Worm (Caenorhabditis elegans) whole organism, L3 larva: ENCODE measurements around the gene frpr-16.
"Not testable (repeated sequence)": the region's sequence is repeated elsewhere in the genome, so short reads cannot be mapped to it uniquely, and the experiment has no call there.

Source experiments
- ZK546.5 ChIP-seq: sonication (generic microtip); optimal IDR thresholded peaks from 2 replicates; lab custom pipeline; 2017; ENCODE audit warnings: missing biosample characterization, missing genetic modification characterization
- aly-2 ChIP-seq: fragments of 150-350 bp; optimal IDR thresholded peaks from 2 replicates; lab custom pipeline; 2014; ENCODE audit warnings: missing biosample characterization, missing genetic modification characterization
- ceh-16 ChIP-seq: sonication (generic microtip); optimal IDR thresholded peaks from 2 replicates; lab custom pipeline; 2017; ENCODE audit warnings: missing biosample characterization, missing genetic modification characterization
- ceh-28 ChIP-seq: fragments of 150-350 bp; optimal IDR thresholded peaks from 2 replicates; lab custom pipeline; 2014; ENCODE audit warnings: missing biosample characterization, missing genetic modification reagents, missing genetic modification characterization
- ceh-82 ChIP-seq: fragments of 150-350 bp; optimal IDR thresholded peaks from 2 replicates; lab custom pipeline; 2014; ENCODE audit warnings: missing biosample characterization, missing genetic modification characterization
- daf-12 ChIP-seq: fragments of 150-350 bp; optimal IDR thresholded peaks from 2 replicates; lab custom pipeline; 2014; ENCODE audit warnings: missing biosample characterization, missing genetic modification reagents, missing genetic modification characterization
- egl-5 ChIP-seq: fragments of 150-350 bp; optimal IDR thresholded peaks from 2 replicates; lab custom pipeline; 2017; ENCODE audit warnings: missing biosample characterization, missing genetic modification reagents, missing genetic modification characterization, inconsistent platforms
- elt-1 ChIP-seq: fragments of 150-350 bp; optimal IDR thresholded peaks from 2 replicates; lab custom pipeline; 2014; ENCODE audit warnings: missing biosample characterization, missing genetic modification characterization
- elt-2 ChIP-seq: sonication (generic microtip); optimal IDR thresholded peaks from 2 replicates; lab custom pipeline; 2016; ENCODE audit warnings: missing genetic modification reagents, mild to moderate bottlenecking, missing genetic modification characterization, missing compliant biosample characterization
- eor-1 ChIP-seq, 2 experiments: fragments of 150-350 bp; optimal IDR thresholded peaks; 2 replicates each; lab custom pipeline; 2014 to 2018; ENCODE audit warnings: missing biosample characterization in 2 of 2, missing genetic modification characterization in 2 of 2
- fkh-10 ChIP-seq: sonication (generic microtip); optimal IDR thresholded peaks from 2 replicates; lab custom pipeline; 2017; ENCODE audit warnings: missing biosample characterization, missing genetic modification reagents, missing genetic modification characterization
- fkh-2 ChIP-seq: fragments of 150-350 bp; optimal IDR thresholded peaks from 2 replicates; lab custom pipeline; 2014; ENCODE audit warnings: missing biosample characterization, missing genetic modification reagents, missing genetic modification characterization
- fos-1 ChIP-seq: fragments of 150-350 bp; optimal IDR thresholded peaks from 2 replicates; lab custom pipeline; 2014; ENCODE audit warnings: missing biosample characterization, missing genetic modification characterization
- hmg-11 ChIP-seq: sonication (generic microtip); optimal IDR thresholded peaks from 2 replicates; lab custom pipeline; 2016; ENCODE audit warnings: missing genetic modification characterization, missing compliant biosample characterization
- jun-1 ChIP-seq: fragments of 150-350 bp; optimal IDR thresholded peaks from 2 replicates; lab custom pipeline; 2014; ENCODE audit warnings: missing biosample characterization, missing genetic modification reagents, missing genetic modification characterization
- lin-15B ChIP-seq: fragments of 150-350 bp; optimal IDR thresholded peaks from 2 replicates; lab custom pipeline; 2014; ENCODE audit warnings: missing biosample characterization, missing genetic modification characterization
- lin-39 ChIP-seq: fragments of 150-350 bp; optimal IDR thresholded peaks from 2 replicates; lab custom pipeline; 2018; ENCODE audit warnings: missing biosample characterization, missing genetic modification reagents, missing genetic modification characterization
- lsy-12 ChIP-seq: sonication (generic microtip); optimal IDR thresholded peaks from 2 replicates; lab custom pipeline; 2016; ENCODE audit warnings: mild to moderate bottlenecking, missing genetic modification characterization, missing compliant biosample characterization
- mdl-1 ChIP-seq: fragments of 150-350 bp; optimal IDR thresholded peaks from 2 replicates; lab custom pipeline; 2014; ENCODE audit warnings: missing biosample characterization, missing genetic modification characterization
- mml-1 ChIP-seq: fragments of 150-350 bp; sonication (generic microtip); optimal IDR thresholded peaks from 3 replicates; lab custom pipeline; 2014; ENCODE audit warnings: missing biosample characterization, missing genetic modification characterization
- nhr-11 ChIP-seq: fragments of 150-350 bp; optimal IDR thresholded peaks from 2 replicates; lab custom pipeline; 2014; ENCODE audit warnings: missing biosample characterization, missing genetic modification characterization
- nhr-12 ChIP-seq: fragments of 150-350 bp; optimal IDR thresholded peaks from 2 replicates; lab custom pipeline; 2014; ENCODE audit warnings: missing biosample characterization, missing genetic modification characterization
- nhr-23 ChIP-seq: fragments of 150-350 bp; optimal IDR thresholded peaks from 2 replicates; lab custom pipeline; 2014; ENCODE audit warnings: missing biosample characterization, missing genetic modification reagents, missing genetic modification characterization
- nhr-237 ChIP-seq: fragments of 150-350 bp; optimal IDR thresholded peaks from 2 replicates; lab custom pipeline; 2014; ENCODE audit warnings: missing biosample characterization, missing genetic modification characterization
- nhr-25 ChIP-seq: sonication (generic microtip); optimal IDR thresholded peaks from 2 replicates; lab custom pipeline; 2017; ENCODE audit warnings: missing biosample characterization, missing genetic modification characterization
- nhr-28 ChIP-seq: fragments of 150-350 bp; optimal IDR thresholded peaks from 2 replicates; lab custom pipeline; 2014; ENCODE audit warnings: missing biosample characterization, missing genetic modification characterization
- nhr-43 ChIP-seq: sonication (generic microtip); optimal IDR thresholded peaks from 2 replicates; lab custom pipeline; 2016; ENCODE audit warnings: mild to moderate bottlenecking, missing genetic modification characterization, missing compliant biosample characterization; ENCODE audit not compliant: poor library complexity, severe bottlenecking
- nhr-67 ChIP-seq: fragments of 150-350 bp; optimal IDR thresholded peaks from 2 replicates; lab custom pipeline; 2014; ENCODE audit warnings: missing biosample characterization, missing genetic modification characterization
- nhr-76 ChIP-seq: fragments of 150-350 bp; sonication (generic microtip); optimal IDR thresholded peaks from 5 replicates; lab custom pipeline; 2014; ENCODE audit warnings: missing biosample characterization, missing genetic modification characterization
- nhr-77 ChIP-seq: fragments of 150-350 bp; optimal IDR thresholded peaks from 2 replicates; lab custom pipeline; 2014; ENCODE audit warnings: missing biosample characterization, missing genetic modification characterization
- pha-4 ChIP-seq: fragments of 150-350 bp; optimal IDR thresholded peaks from 2 replicates; lab custom pipeline; 2014; ENCODE audit warnings: missing biosample characterization, missing genetic modification reagents, missing genetic modification characterization
- pqm-1 ChIP-seq: fragments of 150-350 bp; optimal IDR thresholded peaks from 2 replicates; lab custom pipeline; 2017; ENCODE audit warnings: missing biosample characterization, missing genetic modification characterization, inconsistent platforms
- sea-2 ChIP-seq: fragments of 150-350 bp; sonication (generic microtip); optimal IDR thresholded peaks from 4 replicates; lab custom pipeline; 2014; ENCODE audit warnings: missing biosample characterization, missing genetic modification reagents, missing genetic modification characterization
- skn-1 ChIP-seq: fragments of 150-350 bp; optimal IDR thresholded peaks from 2 replicates; lab custom pipeline; 2014; ENCODE audit warnings: missing biosample characterization, missing genetic modification characterization
- zag-1 ChIP-seq: fragments of 150-350 bp; optimal IDR thresholded peaks from 2 replicates; lab custom pipeline; 2014; ENCODE audit warnings: missing biosample characterization, missing genetic modification characterization
- ztf-11 ChIP-seq: fragments of 150-350 bp; optimal IDR thresholded peaks from 2 replicates; lab custom pipeline; 2014; ENCODE audit warnings: missing biosample characterization, missing genetic modification characterization

Gene frpr-16

DNA sequence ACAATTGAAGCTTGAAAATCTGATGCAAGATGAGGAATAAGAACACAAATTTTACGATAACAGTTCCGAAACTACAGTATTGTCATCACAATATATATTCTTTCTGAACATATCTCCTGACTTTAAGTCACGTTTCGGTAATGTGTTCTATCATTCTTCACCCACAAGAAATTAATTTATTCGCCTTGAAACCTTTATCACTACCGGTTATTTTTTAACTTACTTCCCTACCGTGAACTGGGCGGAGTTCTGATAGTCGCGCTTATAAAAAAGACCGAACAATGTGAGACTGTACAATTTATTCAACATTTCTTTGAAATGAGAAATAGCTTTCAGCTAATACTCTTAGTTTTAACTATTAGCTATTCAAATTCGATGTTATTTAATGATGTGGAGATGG lies 20.5 kb downstream of the frpr-16 start, which contains the start of gene ins-20:
TSS of gene ins-20 (plus strand) at position 301 of the 400 bp plus-strand sequence.
- TF ChIP-seq skn-1, result no peak
- TF ChIP-seq mml-1 (tag; lab: Kevin White, UChicago), result no peak
- TF ChIP-seq daf-12 (tag; lab: Kevin White, UChicago), result no peak
- TF ChIP-seq nhr-11, result no peak
- no peak for TF ChIP-seq nhr-77 (tag; lab: Kevin White, UChicago)
- TF ChIP-seq elt-1 (tag; lab: Kevin White, UChicago), result no peak
- TF ChIP-seq nhr-76 (tag; lab: Kevin White, UChicago), result no peak
- no peak for TF ChIP-seq egl-5
- TF ChIP-seq nhr-25 (tag; lab: Kevin White, UChicago), result no peak
- no peak for TF ChIP-seq hmg-11 (tag; lab: Kevin White, UChicago)
- TF ChIP-seq eor-1 (tag; optimal IDR thresholded peaks at IDR 0.05; lab: Kevin White, UChicago), result no peak
- TF ChIP-seq ceh-82 (tag; lab: Kevin White, UChicago), result no peak
- no peak for TF ChIP-seq elt-2 (tag; lab: Kevin White, UChicago)
- TF ChIP-seq lin-15B (tag; lab: Kevin White, UChicago), result no peak
- no peak for TF ChIP-seq mdl-1
- no peak for TF ChIP-seq nhr-23 (tag; lab: Kevin White, UChicago)

DNA sequence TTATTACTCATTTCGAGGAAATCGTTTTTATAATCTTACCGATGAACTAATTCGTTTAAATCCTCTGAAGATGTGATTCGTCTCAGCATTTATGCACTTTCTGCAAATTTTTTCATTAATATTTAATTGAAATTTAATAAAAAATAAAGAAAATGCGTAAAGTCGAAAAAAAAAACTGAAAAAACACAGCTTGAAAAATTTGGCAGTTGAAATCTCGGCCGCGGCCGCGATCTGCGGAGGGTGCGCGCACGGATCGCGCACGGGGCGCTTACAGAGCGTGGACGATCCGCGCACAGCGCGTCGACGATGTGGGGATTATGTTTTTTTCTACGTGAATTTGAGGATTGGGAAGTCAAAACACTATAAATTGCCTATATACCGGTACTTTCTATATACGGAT lies 22.1 kb downstream of the frpr-16 start, which contains the start of gene ZK84.4:
TSS of gene ZK84.4 (minus strand) at position 101 of the 400 bp plus-strand sequence.
- TF ChIP-seq nhr-43, ceh-28, lsy-12 (tag; lab: Kevin White, UChicago): not testable (repeated sequence)

DNA sequence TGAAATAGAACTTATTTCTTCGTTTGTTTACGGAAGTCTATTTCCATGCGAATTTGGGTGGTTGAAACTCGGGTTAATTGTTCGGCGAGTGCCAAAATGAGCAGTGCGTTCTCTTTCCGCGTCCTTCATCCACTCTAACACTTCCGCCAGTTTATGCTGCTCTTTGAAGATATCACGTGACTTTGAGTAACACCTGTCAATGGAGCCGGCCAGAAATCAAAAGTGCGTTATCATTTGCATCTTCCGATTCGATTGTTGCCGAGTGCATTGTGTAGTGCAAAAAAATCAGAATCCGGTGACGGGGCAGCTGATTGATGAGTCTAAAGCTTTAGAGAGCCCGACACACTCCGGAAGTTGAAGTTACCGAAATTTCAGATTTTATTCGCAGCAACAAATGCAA lies 30.0 kb downstream of the frpr-16 start:
- TF ChIP-seq aly-2 (tag; lab: Kevin White, UChicago), result no peak
- no peak for TF ChIP-seq zag-1 (tag; lab: Kevin White, UChicago)
- TF ChIP-seq lin-15B (tag; lab: Kevin White, UChicago), result no peak
- TF ChIP-seq ceh-82 (tag; lab: Kevin White, UChicago), result no peak
- TF ChIP-seq mdl-1, result no peak
- no peak for TF ChIP-seq nhr-43 (tag; lab: Kevin White, UChicago)
- TF ChIP-seq pqm-1 (tag; lab: Kevin White, UChicago), result no peak
- TF ChIP-seq ztf-11 (tag; lab: Kevin White, UChicago), result no peak

DNA sequence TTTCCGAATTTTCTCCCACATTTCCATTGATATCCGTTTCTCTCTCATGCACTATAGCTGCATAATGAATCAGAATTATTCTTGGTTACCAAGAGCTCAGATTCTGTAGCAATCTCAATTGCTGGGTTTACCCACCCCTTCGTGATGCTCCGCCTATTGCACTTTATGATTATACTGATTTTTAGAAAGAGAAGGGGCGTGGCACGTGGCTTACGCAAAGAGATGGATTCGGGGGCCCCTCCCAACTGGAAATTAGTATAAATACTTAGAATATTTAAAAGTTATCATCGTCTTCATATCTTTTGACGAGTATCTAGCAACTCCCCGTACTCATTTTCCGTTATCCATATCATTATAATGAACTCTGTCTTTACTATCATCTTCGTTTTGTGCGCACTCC lies 30.9 kb downstream of the frpr-16 start, which contains the start of gene ins-6:
TSS of gene ins-6 (plus strand) at position 301 of the 400 bp plus-strand sequence.
- TF ChIP-seq lin-15B (tag; lab: Kevin White, UChicago) (no peak), fkh-2 (no peak), nhr-237 (tag; lab: Kevin White, UChicago) (no peak), fkh-10 (GFP tag; lab: Kevin White, UChicago) (no peak), nhr-25 (tag; lab: Kevin White, UChicago) (no peak), nhr-11 (no peak), nhr-76 (tag; lab: Kevin White, UChicago) (no peak), aly-2 (tag; lab: Kevin White, UChicago) (no peak), lsy-12 (tag; lab: Kevin White, UChicago) (no peak), nhr-28 (tag; lab: Kevin White, UChicago) (no peak), mdl-1 (no peak), sea-2 (no peak), ceh-16 (tag; lab: Kevin White, UChicago) (no peak), nhr-67 (no peak), lin-39 (tag; lab: Kevin White, UChicago) (no peak), elt-1 (tag; lab: Kevin White, UChicago) (no peak), ZK546.5 (tag; lab: Kevin White, UChicago) (no peak), eor-1 (tag; optimal IDR thresholded peaks at IDR 0.05; lab: Kevin White, UChicago) (no peak)

DNA sequence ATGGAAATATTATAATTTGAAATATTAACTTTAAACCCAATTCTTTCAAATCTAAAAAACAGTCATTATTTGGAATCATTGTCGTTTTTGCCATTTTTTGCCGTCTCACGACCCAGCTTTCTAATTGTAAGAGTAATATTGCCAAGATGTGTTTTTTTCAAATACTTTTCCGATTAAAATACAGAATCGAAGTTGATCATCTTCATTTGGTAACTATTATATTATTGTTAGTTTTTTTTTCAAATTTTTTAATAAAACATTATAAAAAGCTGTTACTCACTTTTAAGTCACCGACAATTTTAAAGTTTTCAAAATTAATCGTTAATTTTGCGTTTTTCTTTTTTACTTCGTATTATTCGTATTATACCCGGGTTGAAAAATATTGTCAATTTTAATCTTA lies 33.7 kb downstream of the frpr-16 start, which contains the start of gene ins-5:
TSS of gene ins-5 (plus strand) at position 301 of the 400 bp plus-strand sequence.
- TF ChIP-seq ztf-11 (tag; lab: Kevin White, UChicago) (no peak), fos-1 (tag; lab: Kevin White, UChicago) (no peak), skn-1 (no peak), hmg-11 (tag; lab: Kevin White, UChicago) (no peak), nhr-12 (tag; lab: Kevin White, UChicago) (no peak), pha-4 (no peak), jun-1 (tag; lab: Kevin White, UChicago) (no peak), daf-12 (tag; lab: Kevin White, UChicago) (no peak), zag-1 (tag; lab: Kevin White, UChicago) (no peak), mml-1 (tag; lab: Kevin White, UChicago) (no peak)
